Worm (Caenorhabditis elegans): Measurements from ENCODE around the gene C34F6.12.
A peak's percentile ranks its signal among the peaks of the same experiment; 100 is the strongest.

C34F6.12 gene

ce11 chrX:11203773-11204172 is 22.7 kb downstream of the C34F6.12 start, which contains the start of gene C34F6.11:
Gene C34F6.11, minus strand, starts transcription at chrX:11203932.
- TF ChIP-seq nhr-12 (tag; optimal IDR thresholded peaks at IDR 0.05) (no peak), pqm-1 (tag; optimal IDR thresholded peaks at IDR 0.05) (peak; percentile 52), hmg-11 (tag; optimal IDR thresholded peaks at IDR 0.05) (no peak), pha-4 (tag; optimal IDR thresholded peaks at IDR 0.05) (peak; percentile 2), elt-2 (tag; optimal IDR thresholded peaks at IDR 0.05) (peak; percentile 70), unc-39 (tag; optimal IDR thresholded peaks at IDR 0.05) (no peak), ceh-28 (tag; optimal IDR thresholded peaks at IDR 0.05) (no peak)

ce11 chrX:11201165-11201564 is 25.3 kb downstream of the C34F6.12 start, which contains the start of gene col-179:
Gene col-179, plus strand, starts transcription at chrX:11201465.
- TF ChIP-seq ceh-16 (tag; optimal IDR thresholded peaks at IDR 0.05) (no peak), elt-1 (tag; optimal IDR thresholded peaks at IDR 0.05) (no peak), egl-5 (tag; optimal IDR thresholded peaks at IDR 0.05) (no peak), ceh-28 (tag; optimal IDR thresholded peaks at IDR 0.05) (no peak), nhr-43 (tag; optimal IDR thresholded peaks at IDR 0.05; ENCODE audit: poor library complexity, severe bottlenecking) (no peak), egl-27 (tag; optimal IDR thresholded peaks at IDR 0.05) (no peak), lsy-12 (tag; optimal IDR thresholded peaks at IDR 0.05) (no peak), sea-2 (GFP tag; optimal IDR thresholded peaks at IDR 0.05) (no peak), nhr-76 (tag; optimal IDR thresholded peaks at IDR 0.05) (no peak), ztf-4 (tag; optimal IDR thresholded peaks at IDR 0.05) (no peak), fos-1 (tag; optimal IDR thresholded peaks at IDR 0.05) (no peak), snpc-4 (tag; optimal IDR thresholded peaks at IDR 0.05) (no peak), ama-1 (optimal IDR thresholded peaks at IDR 0.05) (no peak), ceh-82 (tag; optimal IDR thresholded peaks at IDR 0.05) (no peak), mdl-1 (tag; optimal IDR thresholded peaks at IDR 0.05) (no peak), pha-4 (tag; optimal IDR thresholded peaks at IDR 0.05) (no peak), nhr-28 (tag; optimal IDR thresholded peaks at IDR 0.05) (no peak), skn-1 (tag; optimal IDR thresholded peaks at IDR 0.05) (no peak)

- TF ChIP-seq nhr-67 (tag; optimal IDR thresholded peaks at IDR 0.05) (no peak), hmg-11 (tag; optimal IDR thresholded peaks at IDR 0.05) (no peak), nhr-43 (tag; optimal IDR thresholded peaks at IDR 0.05; ENCODE audit: poor library complexity, severe bottlenecking) (no peak), fkh-2 (tag; optimal IDR thresholded peaks at IDR 0.05) (no peak), nhr-23 (tag; optimal IDR thresholded peaks at IDR 0.05) (no peak), ama-1 (optimal IDR thresholded peaks at IDR 0.05) (no peak), lin-15B (tag; optimal IDR thresholded peaks at IDR 0.05) (no peak), pha-4 (tag; optimal IDR thresholded peaks at IDR 0.05) (no peak), nhr-25 (tag; optimal IDR thresholded peaks at IDR 0.05) (no peak), R02D3.7 (tag; optimal IDR thresholded peaks at IDR 0.05) (no peak), nhr-76 (tag; optimal IDR thresholded peaks at IDR 0.05) (no peak), ztf-11 (tag; optimal IDR thresholded peaks at IDR 0.05) (no peak), nhr-237 (tag; optimal IDR thresholded peaks at IDR 0.05) (no peak), nfya-1 (tag; optimal IDR thresholded peaks at IDR 0.05; ENCODE audit: insufficient read depth) (no peak), egl-27 (tag; optimal IDR thresholded peaks at IDR 0.05) (no peak), skn-1 (tag; optimal IDR thresholded peaks at IDR 0.05) (no peak)
Observed at ce11 chrX:11199155-11199554, 27.3 kb downstream of the C34F6.12 start, which contains the start of gene col-178. Gene col-178, plus strand, starts transcription at chrX:11199455.

ce11 chrX:11196741-11197140 is 29.8 kb downstream of the C34F6.12 start, which contains the start of gene C34F6.1:
Gene C34F6.1, minus strand, starts transcription at chrX:11196841.
- TF ChIP-seq ztf-4 (tag; optimal IDR thresholded peaks at IDR 0.05) (no peak), skn-1 (tag; optimal IDR thresholded peaks at IDR 0.05) (no peak), pha-4 (tag; optimal IDR thresholded peaks at IDR 0.05) (peak; percentile 15), nhr-11 (tag; optimal IDR thresholded peaks at IDR 0.05) (no peak)

ce11 chrX:11193670-11194069 is 32.8 kb downstream of the C34F6.12 start:
- TF ChIP-seq nhr-77 (tag; optimal IDR thresholded peaks at IDR 0.05) (no peak), nhr-11 (tag; optimal IDR thresholded peaks at IDR 0.05) (peak; percentile 15)

- peak; percentile 46 for TF ChIP-seq nhr-23 (tag; optimal IDR thresholded peaks at IDR 0.05)
- peak; percentile 61 for TF ChIP-seq nhr-43 (tag; optimal IDR thresholded peaks at IDR 0.05; ENCODE audit: poor library complexity, severe bottlenecking)
- peak; percentile 41 for TF ChIP-seq nhr-25 (tag; optimal IDR thresholded peaks at IDR 0.05)
- TF ChIP-seq nhr-28 (tag; optimal IDR thresholded peaks at IDR 0.05), result no peak
Observed at ce11 chrX:11190443-11190842, 36.1 kb downstream of the C34F6.12 start.
